Fruit fly (Drosophila melanogaster) whole organism, embryonic: ENCODE results near the gene Pif1B.

ENCODE experiments used
- Abd-B ChIP-seq: fragments of 200-800 bp; sonication (Bioruptor generic); optimal IDR thresholded peaks from 2 replicates; lab custom pipeline; 2018; ENCODE audit warnings: missing biosample characterization, mild to moderate bottlenecking, missing genetic modification characterization, moderate library complexity
- Adf1 ChIP-seq: fragments of 200-800 bp; sonication (Bioruptor generic); IDR thresholded peaks from 2 replicates; pipeline ENCODE4 v1.3.6; 2022; ENCODE audit warnings: missing biosample characterization, missing genetic modification characterization
- CG10267 ChIP-seq: fragments of 200-800 bp; sonication (Bioruptor generic); optimal IDR thresholded peaks from 2 replicates; lab custom pipeline; 2018; ENCODE audit warnings: missing biosample characterization, mild to moderate bottlenecking, missing genetic modification characterization, moderate library complexity
- CG11085 ChIP-seq: fragments of 200-800 bp; sonication (Bioruptor generic); IDR thresholded peaks from 2 replicates; pipeline ENCODE4 v1.3.6; 2022; ENCODE audit warnings: missing biosample characterization, missing genetic modification characterization
- CG11247 ChIP-seq: fragments of 200-800 bp; sonication (Bioruptor generic); IDR thresholded peaks from 2 replicates; pipeline ENCODE4 v1.3.6; 2022; ENCODE audit warnings: missing biosample characterization, missing genetic modification characterization
- CG11398 ChIP-seq: fragments of 200-800 bp; sonication (Bioruptor generic); optimal IDR thresholded peaks from 2 replicates; lab custom pipeline; 2016; ENCODE audit warnings: missing biosample characterization, missing genetic modification characterization
- CG12155 ChIP-seq: fragments of 200-800 bp; sonication (Bioruptor generic); optimal IDR thresholded peaks from 3 replicates; lab custom pipeline; 2016; ENCODE audit warnings: missing biosample characterization, missing genetic modification characterization
- CG17361 ChIP-seq: fragments of 200-800 bp; sonication (Bioruptor generic); IDR thresholded peaks from 3 replicates; pipeline ENCODE4 v1.3.6; 2022; ENCODE audit warnings: missing biosample characterization, missing genetic modification characterization
- CG2116 ChIP-seq: fragments of 200-800 bp; sonication (Bioruptor generic); optimal IDR thresholded peaks from 3 replicates; lab custom pipeline; 2018; ENCODE audit warnings: missing biosample characterization, mild to moderate bottlenecking, missing genetic modification characterization
- CG2120 ChIP-seq: fragments of 200-800 bp; sonication (Bioruptor generic); optimal IDR thresholded peaks from 3 replicates; lab custom pipeline; 2016; ENCODE audit warnings: missing biosample characterization, missing genetic modification characterization
- CG32767 ChIP-seq: fragments of 200-800 bp; sonication (Bioruptor generic); IDR thresholded peaks from 2 replicates; pipeline ENCODE4 v1.3.6; 2022; ENCODE audit warnings: missing biosample characterization, missing genetic modification characterization
- CG3281 ChIP-seq: fragments of 200-800 bp; sonication (Bioruptor generic); optimal IDR thresholded peaks from 3 replicates; lab custom pipeline; 2017; ENCODE audit warnings: missing biosample characterization, mild to moderate bottlenecking, missing genetic modification characterization
- CG3726 ChIP-seq: fragments of 200-800 bp; sonication (Bioruptor generic); IDR thresholded peaks from 3 replicates; pipeline ENCODE4, ENCODE4 v1.3.6; 2022; ENCODE audit warnings: missing biosample characterization, missing genetic modification characterization
- CG7372 ChIP-seq: fragments of 200-800 bp; sonication (Bioruptor generic); IDR thresholded peaks from 2 replicates; pipeline ENCODE4 v1.3.6; 2022; ENCODE audit warnings: missing biosample characterization, missing genetic modification characterization
- CG9437 ChIP-seq: fragments of 200-800 bp; sonication (Bioruptor generic); optimal IDR thresholded peaks from 2 replicates; lab custom pipeline; 2018; ENCODE audit warnings: missing biosample characterization, mild to moderate bottlenecking, missing genetic modification characterization
- CG9727 ChIP-seq: fragments of 200-800 bp; sonication (Bioruptor generic); optimal IDR thresholded peaks from 3 replicates; lab custom pipeline; 2017; ENCODE audit warnings: missing biosample characterization, mild to moderate bottlenecking, missing genetic modification characterization
- CG9876 ChIP-seq: fragments of 200-800 bp; sonication (Bioruptor generic); optimal IDR thresholded peaks from 2 replicates; lab custom pipeline; 2016; ENCODE audit warnings: missing biosample characterization, missing genetic modification characterization
- D ChIP-seq, 2 experiments: fragments of 200-800 bp in 1 of 2; fragments of >200 bp in 1 of 2; sonication (Bioruptor generic) in 1 of 2; optimal IDR thresholded peaks; 2 replicates in 1 of 2; 3 replicates in 1 of 2; lab custom pipeline; 2017; ENCODE audit warnings: mild to moderate bottlenecking in 1 of 2, missing biosample characterization in 1 of 2, missing genetic modification characterization in 1 of 2, missing genetic modification reagents in 1 of 2
- D19B ChIP-seq: fragments of 200-800 bp; sonication (Bioruptor generic); optimal IDR thresholded peaks from 2 replicates; lab custom pipeline; 2017; ENCODE audit warnings: missing biosample characterization, mild to moderate bottlenecking, missing genetic modification characterization
- E2f2 ChIP-seq: fragments of 200-800 bp; sonication (Bioruptor generic); IDR thresholded peaks from 2 replicates; pipeline ENCODE4 v1.3.6; 2022; ENCODE audit warnings: missing biosample characterization, missing genetic modification characterization
- GATAe ChIP-seq: fragments of 200-800 bp; sonication (Bioruptor generic); conservative IDR thresholded peaks from 2 replicates; pipeline ENCODE4 v1.3.6; 2022; ENCODE audit warnings: missing biosample characterization, missing genetic modification characterization
- MESR4 ChIP-seq: fragments of 200-800 bp; sonication (Bioruptor generic); optimal IDR thresholded peaks from 2 replicates; lab custom pipeline; 2018; ENCODE audit warnings: missing biosample characterization, mild to moderate bottlenecking, missing genetic modification characterization, moderate library complexity
- Mrtf ChIP-seq: fragments of 200-800 bp; sonication (Bioruptor generic); IDR thresholded peaks from 3 replicates; pipeline ENCODE4 v1.3.6; 2022; ENCODE audit warnings: missing biosample characterization, missing genetic modification characterization
- Ravus ChIP-seq: fragments of 200-800 bp; sonication (Bioruptor generic); IDR thresholded peaks from 2 replicates; pipeline ENCODE4 v1.3.6; 2022; ENCODE audit warnings: missing biosample characterization, missing genetic modification characterization
- Side ChIP-seq: fragments of 200-800 bp; sonication (Bioruptor generic); optimal IDR thresholded peaks from 2 replicates; lab custom pipeline; 2016; ENCODE audit warnings: missing biosample characterization, missing genetic modification characterization
- Taf1 ChIP-seq: fragments of 200-800 bp; sonication (Bioruptor generic); IDR thresholded peaks from 2 replicates; pipeline ENCODE4 v1.3.6; 2022; ENCODE audit warnings: missing biosample characterization, missing genetic modification characterization
- amos ChIP-seq: fragments of 200-800 bp; sonication (Bioruptor generic); IDR thresholded peaks from 2 replicates; pipeline ENCODE4 v1.3.6; 2022; ENCODE audit warnings: missing biosample characterization, missing genetic modification characterization; ENCODE audit not compliant: partially characterized antibody
- ase ChIP-seq: fragments of 200-800 bp; sonication (Bioruptor generic); IDR thresholded peaks from 3 replicates; pipeline ENCODE4 v1.3.6; 2022; ENCODE audit warnings: missing biosample characterization, missing genetic modification characterization
- bowl ChIP-seq: fragments of 200-800 bp; sonication (Bioruptor generic); IDR thresholded peaks from 2 replicates; pipeline ENCODE4 v1.3.6; 2022; ENCODE audit warnings: missing biosample characterization, missing genetic modification characterization
- croc ChIP-seq: fragments of 200-800 bp; sonication (Bioruptor generic); conservative IDR thresholded peaks from 3 replicates; pipeline ENCODE4 v1.3.6; 2022; ENCODE audit warnings: missing biosample characterization, missing genetic modification characterization
- danr ChIP-seq: fragments of 200-800 bp; sonication (Bioruptor generic); IDR thresholded peaks from 2 replicates; pipeline ENCODE4 v1.3.6; 2022; ENCODE audit warnings: missing biosample characterization, missing genetic modification characterization
- exex ChIP-seq: fragments of 200-800 bp; sonication (Bioruptor generic); optimal IDR thresholded peaks from 4 replicates; lab custom pipeline; 2018; ENCODE audit warnings: missing biosample characterization, mild to moderate bottlenecking, missing genetic modification characterization, moderate library complexity
- fru ChIP-seq: fragments of >200 bp; optimal IDR thresholded peaks from 2 replicates; lab custom pipeline; 2017
- gcm2 ChIP-seq: fragments of 200-800 bp; sonication (Bioruptor generic); optimal IDR thresholded peaks from 2 replicates; lab custom pipeline; 2016; ENCODE audit warnings: missing biosample characterization, missing genetic modification characterization
- gem ChIP-seq: fragments of 200-800 bp; sonication (Bioruptor generic); optimal IDR thresholded peaks from 2 replicates; lab custom pipeline; 2019; ENCODE audit warnings: missing biosample characterization, mild to moderate bottlenecking, missing genetic modification characterization, moderate library complexity
- gfzf ChIP-seq: fragments of 200-800 bp; sonication (Bioruptor generic); optimal IDR thresholded peaks from 2 replicates; lab custom pipeline; 2016; ENCODE audit warnings: missing biosample characterization, mild to moderate bottlenecking, missing genetic modification characterization, moderate library complexity
- h ChIP-seq: fragments of >200 bp; optimal IDR thresholded peaks from 2 replicates; lab custom pipeline; 2017
- insv ChIP-seq, 2 experiments: fragments of 200-800 bp; sonication (Bioruptor generic); optimal IDR thresholded peaks; 3 replicates each; lab custom pipeline; 2016 to 2018; ENCODE audit warnings: missing biosample characterization in 2 of 2, missing genetic modification characterization in 2 of 2
- inv ChIP-seq: fragments of 200-800 bp; sonication (Bioruptor generic); IDR thresholded peaks from 2 replicates; pipeline ENCODE4 v1.3.6; 2022; ENCODE audit warnings: missing biosample characterization, missing genetic modification characterization; ENCODE audit not compliant: partially characterized antibody
- kah ChIP-seq: fragments of 200-800 bp; sonication (Bioruptor generic); optimal IDR thresholded peaks from 2 replicates; lab custom pipeline; 2018; ENCODE audit warnings: missing biosample characterization, mild to moderate bottlenecking, missing genetic modification characterization
- mam ChIP-seq: fragments of 200-800 bp; sonication (Bioruptor generic); optimal IDR thresholded peaks from 3 replicates; lab custom pipeline; 2016; ENCODE audit warnings: missing biosample characterization, missing genetic modification characterization
- oc ChIP-seq: fragments of 200-800 bp; sonication (Bioruptor generic); optimal IDR thresholded peaks from 2 replicates; lab custom pipeline; 2018; ENCODE audit warnings: missing biosample characterization, mild to moderate bottlenecking, missing genetic modification characterization, moderate library complexity
- pan ChIP-seq, 4 experiments: fragments of >200 bp in 3 of 4; fragments of 200-800 bp in 1 of 4; sonication (Bioruptor generic) in 1 of 4; optimal IDR thresholded peaks in 3 of 4; IDR thresholded peaks in 1 of 4; 2 replicates each; pipeline versions ENCODE4 v1.3.6 to Lab custom; 2017 to 2022; ENCODE audit warnings: missing biosample characterization in 2 of 4, missing genetic modification characterization in 2 of 4, mixed read lengths in 1 of 4
- repo ChIP-seq: fragments of 200-800 bp; sonication (Bioruptor generic); optimal IDR thresholded peaks from 2 replicates; lab custom pipeline; 2016; ENCODE audit warnings: missing biosample characterization, missing genetic modification characterization
- sim ChIP-seq: fragments of 200-800 bp; sonication (Bioruptor generic); IDR thresholded peaks from 2 replicates; pipeline ENCODE4 v1.3.6; 2022; ENCODE audit warnings: missing biosample characterization, missing genetic modification characterization
- sima ChIP-seq: fragments of 200-800 bp; sonication (Bioruptor generic); optimal IDR thresholded peaks from 2 replicates; lab custom pipeline; 2016; ENCODE audit warnings: missing biosample characterization, missing genetic modification characterization
- ssp ChIP-seq: fragments of 200-800 bp; sonication (Bioruptor generic); IDR thresholded peaks from 2 replicates; pipeline ENCODE4 v1.3.6; 2022; ENCODE audit warnings: missing biosample characterization, missing genetic modification characterization
- stc ChIP-seq: fragments of 200-800 bp; sonication (Bioruptor generic); IDR thresholded peaks from 2 replicates; pipeline ENCODE4 v1.3.6; 2022; ENCODE audit warnings: missing biosample characterization, missing genetic modification characterization
- trh ChIP-seq: fragments of 200-800 bp; sonication (Bioruptor generic); optimal IDR thresholded peaks from 2 replicates; lab custom pipeline; 2016; ENCODE audit warnings: missing biosample characterization, missing genetic modification characterization
- vfl ChIP-seq: fragments of 200-800 bp; sonication (Bioruptor generic); optimal IDR thresholded peaks from 2 replicates; lab custom pipeline; 2016; ENCODE audit warnings: missing biosample characterization, missing genetic modification characterization

The Pif1B gene

dm6 chr3R:8849373-8850228 is 48.6 kb upstream of the Pif1B start:
- TF ChIP-seq Adf1 (GFP tag; lab: Robert Waterston, UW) (no peak), CG11398 (no peak), CG9876 (GFP tag; lab: Kevin White, UChicago) (no peak), gfzf (GFP tag; lab: Kevin White, UChicago) (no peak), bowl (no peak), vfl (GFP tag; lab: Kevin White, UChicago) (no peak), CG10267 (tag; lab: Kevin White, UChicago) (peak; percentile 44), fru (no peak), MESR4 (GFP tag; lab: Kevin White, UChicago) (no peak), kah (GFP tag; lab: Kevin White, UChicago) (no peak), gcm2 (no peak), Taf1 (GFP tag; lab: Robert Waterston, UW) (no peak), ssp (GFP tag; lab: Robert Waterston, UW) (no peak), pan (optimal IDR thresholded peaks at IDR 0.05; lab: Kevin White, UChicago) (no peak), pan (GFP tag; optimal IDR thresholded peaks at IDR 0.05 in 1 of 2, IDR thresholded peaks at IDR 0.05 in 1 of 2) (peak in 1 of 2 experiments; percentile 35), CG2116 (GFP tag; lab: Kevin White, UChicago) (no peak), CG2120 (GFP tag; lab: Kevin White, UChicago) (no peak), h (no peak), repo (GFP tag; lab: Kevin White, UChicago) (no peak), D19B (GFP tag; lab: Kevin White, UChicago) (no peak), oc (no peak), CG17361 (GFP tag; lab: Robert Waterston, UW) (0 out of 3 replicates have a peak, but pooled peaks have one; percentile 38), CG3281 (GFP tag; lab: Kevin White, UChicago) (no peak), ase (GFP tag; lab: Robert Waterston, UW) (no peak), D (optimal IDR thresholded peaks at IDR 0.05; lab: Kevin White, UChicago) (no peak), D (GFP tag; optimal IDR thresholded peaks at IDR 0.05; lab: Kevin White, UChicago) (no peak), Mrtf (GFP tag; lab: Robert Waterston, UW) (no peak), CG9437 (GFP tag; lab: Kevin White, UChicago) (no peak), CG12155 (GFP tag; lab: Kevin White, UChicago) (no peak), gem (peak; percentile 73), CG3726 (GFP tag; lab: Robert Waterston, UW) (no peak), CG9727 (GFP tag; lab: Kevin White, UChicago) (peak; percentile 58), exex (tag; lab: Kevin White, UChicago) (no peak), CG11247 (GFP tag; lab: Robert Waterston, UW) (no peak), trh (GFP tag; lab: Kevin White, UChicago) (no peak), sima (GFP tag; lab: Kevin White, UChicago) (no peak), CG11085 (GFP tag; lab: Robert Waterston, UW) (no peak), CG32767 (GFP tag; lab: Robert Waterston, UW) (no peak), inv (GFP tag; lab: Robert Waterston, UW) (no peak), Side (GFP tag; lab: Kevin White, UChicago) (no peak), mam (no peak), amos (GFP tag; lab: Robert Waterston, UW) (no peak), stc (GFP tag; lab: Robert Waterston, UW) (no peak), croc (GFP tag; lab: Robert Waterston, UW) (no peak), E2f2 (GFP tag; lab: Robert Waterston, UW) (no peak; the same call in 1 of the 2 replicates), sim (GFP tag; lab: Robert Waterston, UW) (no peak), GATAe (GFP tag; lab: Robert Waterston, UW) (no peak), danr (GFP tag; lab: Robert Waterston, UW) (no peak), insv (GFP tag; optimal IDR thresholded peaks at IDR 0.05; lab: Kevin White, UChicago) (no peak), Ravus (GFP tag; lab: Robert Waterston, UW) (no peak), Abd-B (GFP tag; lab: Kevin White, UChicago) (no peak), CG7372 (GFP tag; lab: Robert Waterston, UW) (no peak)
